Fruit fly (Drosophila melanogaster) whole organism, embryonic: ENCODE results near the gene CG10283.
A peak's percentile ranks its signal among the peaks of the same experiment; 100 is the strongest.

ENCODE experiments used
- CG10654 ChIP-seq: fragments of 200-800 bp; sonication (Bioruptor generic); optimal IDR thresholded peaks from 2 replicates; lab custom pipeline; 2016; ENCODE audit warnings: missing biosample characterization, missing genetic modification characterization
- CG11504 ChIP-seq: fragments of 200-800 bp; sonication (Bioruptor generic); optimal IDR thresholded peaks from 3 replicates; lab custom pipeline; 2019; ENCODE audit warnings: missing biosample characterization, mild to moderate bottlenecking, missing genetic modification characterization, moderate library complexity
- CG11695 ChIP-seq: fragments of 200-800 bp; sonication (Bioruptor generic); IDR thresholded peaks from 3 replicates; pipeline ENCODE4 v1.3.6; 2022; ENCODE audit warnings: missing biosample characterization, missing genetic modification characterization
- CG12299 ChIP-seq: fragments of 200-800 bp; sonication (Bioruptor generic); optimal IDR thresholded peaks from 2 replicates; lab custom pipeline; 2018; ENCODE audit warnings: missing biosample characterization, mild to moderate bottlenecking, missing genetic modification characterization
- CG12769 ChIP-seq: fragments of 200-800 bp; sonication (Bioruptor generic); optimal IDR thresholded peaks from 2 replicates; lab custom pipeline; 2019; ENCODE audit warnings: missing biosample characterization, mild to moderate bottlenecking, missing genetic modification characterization, moderate library complexity
- CG12942 ChIP-seq: fragments of 200-800 bp; sonication (Bioruptor generic); optimal IDR thresholded peaks from 3 replicates; lab custom pipeline; 2016; ENCODE audit warnings: missing biosample characterization, missing genetic modification characterization
- CG14441 ChIP-seq: fragments of 200-800 bp; sonication (Bioruptor generic); IDR thresholded peaks from 2 replicates; pipeline ENCODE4 v1.3.6; 2022; ENCODE audit warnings: missing biosample characterization, missing genetic modification characterization
- CG15514 ChIP-seq: fragments of 200-800 bp; sonication (Bioruptor generic); optimal IDR thresholded peaks from 3 replicates; lab custom pipeline; 2017; ENCODE audit warnings: missing biosample characterization, missing genetic modification characterization, mild to moderate bottlenecking, moderate library complexity, missing genetic modification reagents
- CG16815 ChIP-seq: fragments of 200-800 bp; sonication (Bioruptor generic); optimal IDR thresholded peaks from 3 replicates; lab custom pipeline; 2017; ENCODE audit warnings: missing biosample characterization, mild to moderate bottlenecking, missing genetic modification characterization
- CG1832 ChIP-seq: fragments of 200-800 bp; sonication (Bioruptor generic); optimal IDR thresholded peaks from 2 replicates; lab custom pipeline; 2017; ENCODE audit warnings: missing biosample characterization, mild to moderate bottlenecking, missing genetic modification characterization, inconsistent platforms
- CG2116 ChIP-seq: fragments of 200-800 bp; sonication (Bioruptor generic); optimal IDR thresholded peaks from 3 replicates; lab custom pipeline; 2018; ENCODE audit warnings: missing biosample characterization, mild to moderate bottlenecking, missing genetic modification characterization
- CG2678 ChIP-seq: fragments of 200-800 bp; sonication (Bioruptor generic); optimal IDR thresholded peaks from 3 replicates; lab custom pipeline; 2019; ENCODE audit warnings: missing biosample characterization, mild to moderate bottlenecking, missing genetic modification characterization, moderate library complexity
- CG33213 ChIP-seq: fragments of 200-800 bp; sonication (Bioruptor generic); optimal IDR thresholded peaks from 3 replicates; lab custom pipeline; 2016; ENCODE audit warnings: missing biosample characterization, missing genetic modification characterization
- CG34422 ChIP-seq: fragments of 200-800 bp; sonication (Bioruptor generic); IDR thresholded peaks from 3 replicates; pipeline ENCODE4 v1.3.6; 2022; ENCODE audit warnings: missing biosample characterization, missing genetic modification characterization
- CG5180 ChIP-seq: fragments of 200-800 bp; sonication (Bioruptor generic); optimal IDR thresholded peaks from 3 replicates; lab custom pipeline; 2017; ENCODE audit warnings: missing biosample characterization, missing genetic modification characterization, mild to moderate bottlenecking, moderate library complexity, missing genetic modification reagents
- CG9817 ChIP-seq: fragments of 200-800 bp; sonication (Bioruptor generic); optimal IDR thresholded peaks from 2 replicates; lab custom pipeline; 2018; ENCODE audit warnings: missing biosample characterization, mild to moderate bottlenecking, missing genetic modification characterization, moderate library complexity
- CoRest ChIP-seq: fragments of 200-800 bp; sonication (Bioruptor generic); optimal IDR thresholded peaks from 3 replicates; lab custom pipeline; 2018; ENCODE audit warnings: missing biosample characterization, mild to moderate bottlenecking, missing genetic modification characterization, moderate library complexity
- Gsc ChIP-seq: fragments of 200-800 bp; sonication (Bioruptor generic); IDR thresholded peaks from 2 replicates; pipeline ENCODE4 v1.3.6; 2022; ENCODE audit warnings: missing biosample characterization, missing genetic modification characterization
- Gug ChIP-seq: fragments of 200-800 bp; sonication (Bioruptor generic); IDR thresholded peaks from 4 replicates; pipeline ENCODE4 v1.3.6; 2022; ENCODE audit warnings: missing biosample characterization, missing genetic modification characterization
- HmgZ ChIP-seq: fragments of 200-800 bp; sonication (Bioruptor generic); optimal IDR thresholded peaks from 2 replicates; lab custom pipeline; 2018; ENCODE audit warnings: missing biosample characterization, mild to moderate bottlenecking, missing genetic modification characterization
- Hr3 ChIP-seq: fragments of 200-800 bp; sonication (Bioruptor generic); optimal IDR thresholded peaks from 3 replicates; lab custom pipeline; 2016; ENCODE audit warnings: missing biosample characterization, missing genetic modification characterization
- MESR4 ChIP-seq: fragments of 200-800 bp; sonication (Bioruptor generic); optimal IDR thresholded peaks from 2 replicates; lab custom pipeline; 2018; ENCODE audit warnings: missing biosample characterization, mild to moderate bottlenecking, missing genetic modification characterization, moderate library complexity
- MTF-1 ChIP-seq: fragments of 200-800 bp; sonication (Bioruptor generic); optimal IDR thresholded peaks from 2 replicates; lab custom pipeline; 2018; ENCODE audit warnings: missing biosample characterization, mild to moderate bottlenecking, missing genetic modification characterization, borderline replicate concordance
- Med ChIP-seq: fragments of 200-800 bp; sonication (Bioruptor generic); peaks from one replicate; lab custom pipeline; 2016; ENCODE audit warnings: missing biosample characterization, missing genetic modification characterization, mild to moderate bottlenecking, inconsistent platforms, moderate library complexity
- NFAT ChIP-seq: fragments of 200-800 bp; sonication (Bioruptor generic); IDR thresholded peaks from 2 replicates; pipeline ENCODE4 v1.3.6; 2022; ENCODE audit warnings: missing biosample characterization, missing genetic modification characterization
- Sox100B ChIP-seq: fragments of 200-800 bp; sonication (Bioruptor generic); optimal IDR thresholded peaks from 3 replicates; lab custom pipeline; 2018; ENCODE audit warnings: missing biosample characterization, mild to moderate bottlenecking, missing genetic modification characterization
- Taf1 ChIP-seq: fragments of 200-800 bp; sonication (Bioruptor generic); IDR thresholded peaks from 2 replicates; pipeline ENCODE4 v1.3.6; 2022; ENCODE audit warnings: missing biosample characterization, missing genetic modification characterization
- al ChIP-seq: fragments of 200-800 bp; sonication (Bioruptor generic); IDR thresholded peaks from 2 replicates; pipeline ENCODE4 v1.3.6; 2022; ENCODE audit warnings: missing biosample characterization, missing genetic modification characterization
- ara ChIP-seq: fragments of 200-800 bp; sonication (Bioruptor generic); IDR thresholded peaks from 2 replicates; pipeline ENCODE4 v1.3.6; 2022; ENCODE audit warnings: missing biosample characterization, missing genetic modification characterization
- bsh ChIP-seq, 2 experiments: fragments of 200-800 bp; sonication (Bioruptor generic); optimal IDR thresholded peaks; 2 replicates each; lab custom pipeline; 2017 to 2018; ENCODE audit warnings: mild to moderate bottlenecking in 2 of 2, missing biosample characterization in 2 of 2, missing genetic modification characterization in 2 of 2, moderate library complexity in 1 of 2
- danr ChIP-seq: fragments of 200-800 bp; sonication (Bioruptor generic); IDR thresholded peaks from 2 replicates; pipeline ENCODE4 v1.3.6; 2022; ENCODE audit warnings: missing biosample characterization, missing genetic modification characterization
- dmrt99B ChIP-seq: fragments of 200-800 bp; sonication (Bioruptor generic); optimal IDR thresholded peaks from 2 replicates; lab custom pipeline; 2018; ENCODE audit warnings: missing biosample characterization, mild to moderate bottlenecking, missing genetic modification characterization, moderate library complexity
- gcm2 ChIP-seq: fragments of 200-800 bp; sonication (Bioruptor generic); optimal IDR thresholded peaks from 2 replicates; lab custom pipeline; 2016; ENCODE audit warnings: missing biosample characterization, missing genetic modification characterization
- gem ChIP-seq: fragments of 200-800 bp; sonication (Bioruptor generic); optimal IDR thresholded peaks from 2 replicates; lab custom pipeline; 2019; ENCODE audit warnings: missing biosample characterization, mild to moderate bottlenecking, missing genetic modification characterization, moderate library complexity
- grau ChIP-seq: fragments of 200-800 bp; optimal IDR thresholded peaks from 3 replicates; lab custom pipeline; 2019; ENCODE audit warnings: missing biosample characterization, mild to moderate bottlenecking, missing genetic modification characterization, moderate library complexity
- grn ChIP-seq: fragments of 200-800 bp; sonication (Bioruptor generic); optimal IDR thresholded peaks from 3 replicates; lab custom pipeline; 2017; ENCODE audit warnings: missing biosample characterization, missing genetic modification characterization
- hbn ChIP-seq: fragments of 200-800 bp; sonication (Bioruptor generic); IDR thresholded peaks from 2 replicates; pipeline ENCODE4 v1.3.6; 2022; ENCODE audit warnings: missing biosample characterization, missing genetic modification characterization; ENCODE audit not compliant: partially characterized antibody
- insv ChIP-seq, 2 experiments: fragments of 200-800 bp; sonication (Bioruptor generic); optimal IDR thresholded peaks; 3 replicates each; lab custom pipeline; 2016 to 2018; ENCODE audit warnings: missing biosample characterization in 2 of 2, missing genetic modification characterization in 2 of 2
- lab ChIP-seq: fragments of 200-800 bp; sonication (Bioruptor generic); optimal IDR thresholded peaks from 3 replicates; lab custom pipeline; 2017; ENCODE audit warnings: missing biosample characterization, missing genetic modification characterization, mild to moderate bottlenecking, moderate library complexity, missing genetic modification reagents
- pan ChIP-seq, 4 experiments: fragments of >200 bp in 3 of 4; fragments of 200-800 bp in 1 of 4; sonication (Bioruptor generic) in 1 of 4; optimal IDR thresholded peaks in 3 of 4; IDR thresholded peaks in 1 of 4; 2 replicates each; pipeline versions ENCODE4 v1.3.6 to Lab custom; 2017 to 2022; ENCODE audit warnings: missing biosample characterization in 2 of 4, missing genetic modification characterization in 2 of 4, mixed read lengths in 1 of 4
- pros ChIP-seq: fragments of 200-800 bp; sonication (Bioruptor generic); optimal IDR thresholded peaks from 3 replicates; lab custom pipeline; 2019; ENCODE audit warnings: missing biosample characterization, mild to moderate bottlenecking, missing genetic modification characterization, moderate library complexity
- pzg ChIP-seq: fragments of 200-800 bp; sonication (Bioruptor generic); optimal IDR thresholded peaks from 3 replicates; lab custom pipeline; 2018; ENCODE audit warnings: missing biosample characterization, mild to moderate bottlenecking, missing genetic modification characterization, moderate library complexity
- sens ChIP-seq: fragments of 200-800 bp; sonication (Bioruptor generic); peaks from one replicate; lab custom pipeline; 2016; ENCODE audit warnings: missing biosample characterization, missing genetic modification characterization
- so ChIP-seq: fragments of 200-800 bp; sonication (Bioruptor generic); IDR thresholded peaks from 3 replicates; pipeline ENCODE4 v1.3.6; 2022; ENCODE audit warnings: missing biosample characterization, missing genetic modification characterization
- stc ChIP-seq: fragments of 200-800 bp; sonication (Bioruptor generic); IDR thresholded peaks from 2 replicates; pipeline ENCODE4 v1.3.6; 2022; ENCODE audit warnings: missing biosample characterization, missing genetic modification characterization
- tap ChIP-seq: fragments of 200-800 bp; optimal IDR thresholded peaks from 3 replicates; lab custom pipeline; 2019; ENCODE audit warnings: missing biosample characterization, mild to moderate bottlenecking, missing genetic modification characterization, moderate library complexity
- unc-4 ChIP-seq: fragments of 200-800 bp; sonication (Bioruptor generic); IDR thresholded peaks from 2 replicates; pipeline ENCODE4 v1.3.6; 2022; ENCODE audit warnings: missing biosample characterization, missing genetic modification characterization; ENCODE audit not compliant: partially characterized antibody
- zfh2 ChIP-seq: fragments of 200-800 bp; sonication (Bioruptor generic); optimal IDR thresholded peaks from 2 replicates; lab custom pipeline; 2016; ENCODE audit warnings: missing biosample characterization, missing genetic modification characterization

The CG10283 gene

DNA sequence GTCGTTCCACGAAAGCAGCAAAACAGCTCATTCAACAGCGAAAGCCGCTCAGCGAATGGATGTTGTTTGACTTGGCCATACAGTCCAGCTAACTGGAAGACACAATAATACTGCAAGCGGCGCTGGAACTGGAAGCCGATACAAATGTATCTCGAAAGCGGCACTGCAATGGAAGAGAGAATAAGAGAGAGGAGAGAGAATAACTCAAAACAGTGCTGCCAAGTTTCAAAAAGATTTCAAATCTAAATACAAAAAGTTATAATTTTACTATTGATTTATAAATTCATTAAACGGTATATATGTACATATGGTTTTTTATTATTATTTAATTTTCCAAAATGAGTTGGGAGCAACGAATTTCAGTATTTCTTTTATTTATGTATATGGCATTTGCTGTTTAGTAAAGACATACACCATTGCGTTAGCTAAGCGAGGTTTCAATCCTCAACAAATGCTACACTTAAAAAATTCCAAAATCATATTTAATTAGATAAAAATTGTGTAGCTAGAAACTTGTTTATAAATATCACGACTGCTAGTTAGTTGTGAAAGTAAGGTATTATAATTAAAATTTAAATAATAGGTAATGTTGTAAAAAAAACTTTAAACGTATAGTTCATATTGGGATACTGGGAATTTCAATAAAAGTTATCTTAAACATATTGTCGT lies at the start of gene CG10283 (continued):
- no peak for TF ChIP-seq so (GFP tag; lab: Robert Waterston, UW)
- TF ChIP-seq gem (tag; lab: Kevin White, UChicago), result peak; percentile 77
- peak; percentile 51; the same call in 1 of the 3 replicates for TF ChIP-seq CG34422 (GFP tag; lab: Robert Waterston, UW)
- peak; percentile 44 for TF ChIP-seq CG5180 (GFP tag; lab: Kevin White, UChicago)
- no peak for TF ChIP-seq ara (GFP tag; lab: Robert Waterston, UW)
- TF ChIP-seq CG33213 (GFP tag; lab: Kevin White, UChicago), result no peak
- TF ChIP-seq pros (GFP tag; lab: Kevin White, UChicago), result peak; percentile 31
- TF ChIP-seq grau (tag; lab: Kevin White, UChicago), result peak; percentile 39
- peak; percentile 43 for TF ChIP-seq CG9817 (tag; lab: Kevin White, UChicago)
- peak; percentile 7 for TF ChIP-seq HmgZ (tag; lab: Kevin White, UChicago)
- peak; percentile 67 for TF ChIP-seq CoRest (tag; lab: Kevin White, UChicago)
- TF ChIP-seq NFAT (GFP tag; lab: Robert Waterston, UW), result peak; percentile 47; the same call in 1 of the 2 replicates
- peak; percentile 75 for TF ChIP-seq Med
- no peak for TF ChIP-seq Taf1 (GFP tag; lab: Robert Waterston, UW)
- peak; percentile 26 for TF ChIP-seq dmrt99B (tag; lab: Kevin White, UChicago)
- TF ChIP-seq Sox100B (GFP tag; lab: Kevin White, UChicago), result peak; percentile 43
- TF ChIP-seq CG1832, result no peak
- TF ChIP-seq CG2116 (GFP tag; lab: Kevin White, UChicago), result peak; percentile 64
- no peak for TF ChIP-seq lab (GFP tag; lab: Kevin White, UChicago)
- TF ChIP-seq CG12942, result peak; percentile 39
- peak; percentile 57 for TF ChIP-seq Hr3
- no peak for TF ChIP-seq gcm2
- no peak for TF ChIP-seq CG12769 (tag; lab: Kevin White, UChicago)
- peak; percentile 77 for TF ChIP-seq CG11504
- TF ChIP-seq CG14441 (GFP tag; lab: Robert Waterston, UW), result 0 out of 2 replicates have a peak, but pooled peaks have one; percentile 5
- TF ChIP-seq Gug (GFP tag; lab: Robert Waterston, UW), result no peak
- TF ChIP-seq al (GFP tag; lab: Robert Waterston, UW), result 0 out of 2 replicates have a peak, but pooled peaks have one; percentile 18
- peak; percentile 17 for TF ChIP-seq MESR4
- TF ChIP-seq unc-4 (GFP tag; lab: Robert Waterston, UW), result 0 out of 2 replicates have a peak, but pooled peaks have one; percentile 12
- TF ChIP-seq CG15514 (GFP tag; lab: Kevin White, UChicago), result peak; percentile 63
- no peak for TF ChIP-seq CG12299 (tag; lab: Kevin White, UChicago)
- peak; percentile 10 for TF ChIP-seq CG10654
- TF ChIP-seq pzg (GFP tag; lab: Kevin White, UChicago), result peak; percentile 36
- TF ChIP-seq pan (optimal IDR thresholded peaks at IDR 0.05; lab: Kevin White, UChicago), result no peak
- peak in 1 of 2 experiments; percentile 41 for TF ChIP-seq pan (GFP tag; optimal IDR thresholded peaks at IDR 0.05 in 1 of 2, IDR thresholded peaks at IDR 0.05 in 1 of 2)
- TF ChIP-seq CG11695 (GFP tag; lab: Robert Waterston, UW), result no peak
- TF ChIP-seq stc (GFP tag; lab: Robert Waterston, UW), result peak; percentile 23; the same call in 1 of the 2 replicates
- peak; percentile 13 for TF ChIP-seq MTF-1 (GFP tag; lab: Kevin White, UChicago)
- TF ChIP-seq insv (GFP tag; optimal IDR thresholded peaks at IDR 0.05; lab: Kevin White, UChicago), result peak in 1 of 2 experiments; percentile 72
- peak; percentile 13 for TF ChIP-seq grn (GFP tag; lab: Kevin White, UChicago)
- TF ChIP-seq bsh (GFP tag; optimal IDR thresholded peaks at IDR 0.05; lab: Kevin White, UChicago), result peak in 1 of 2 experiments; percentile 19
- TF ChIP-seq zfh2 (GFP tag; lab: Kevin White, UChicago), result peak; percentile 8
- no peak for TF ChIP-seq danr (GFP tag; lab: Robert Waterston, UW)
- 0 out of 2 replicates have a peak, but pooled peaks have one; percentile 13 for TF ChIP-seq hbn
- TF ChIP-seq CG16815 (GFP tag; lab: Kevin White, UChicago), result peak; percentile 37
- peak; percentile 79 for TF ChIP-seq sens (GFP tag; lab: Kevin White, UChicago)
- TF ChIP-seq CG2678 (tag; lab: Kevin White, UChicago), result no peak
- no peak for TF ChIP-seq tap (tag; lab: Kevin White, UChicago)
- TF ChIP-seq Gsc (GFP tag; lab: Robert Waterston, UW), result no peak
